Worm (Caenorhabditis elegans) whole organism, late embryonic: ENCODE measurements around the gene clec-198.

Source experiments
- C08G9.2 ChIP-seq: sonication (generic microtip); optimal IDR thresholded peaks from 2 replicates; lab custom pipeline; 2016; ENCODE audit warnings: mild to moderate bottlenecking, missing genetic modification characterization, moderate library complexity, missing compliant biosample characterization
- K02D7.2 ChIP-seq: sonication (generic microtip); optimal IDR thresholded peaks from 2 replicates; lab custom pipeline; 2017; ENCODE audit warnings: mild to moderate bottlenecking, missing genetic modification characterization, missing compliant biosample characterization
- K09A11.1 ChIP-seq: sonication (generic microtip); optimal IDR thresholded peaks from 2 replicates; lab custom pipeline; 2017; ENCODE audit warnings: antibody characterized with exemption, mild to moderate bottlenecking, missing genetic modification characterization, missing compliant biosample characterization; ENCODE audit not compliant: insufficient read depth
- T23F11.4 ChIP-seq: fragments of 200-800 bp; sonication (Bioruptor generic); optimal IDR thresholded peaks from 2 replicates; lab custom pipeline; 2018; ENCODE audit warnings: mild to moderate bottlenecking, missing genetic modification characterization, missing compliant biosample characterization
- ahr-1 ChIP-seq: sonication (generic microtip); optimal IDR thresholded peaks from 2 replicates; lab custom pipeline; 2016; ENCODE audit warnings: missing genetic modification characterization, missing compliant biosample characterization
- ceh-18 ChIP-seq: sonication (generic microtip); optimal IDR thresholded peaks from 2 replicates; lab custom pipeline; 2016; ENCODE audit warnings: missing genetic modification characterization, missing compliant biosample characterization
- ceh-19 ChIP-seq: fragments of 200-800 bp; sonication (Bioruptor generic); optimal IDR thresholded peaks from 2 replicates; lab custom pipeline; 2018; ENCODE audit warnings: mild to moderate bottlenecking, missing genetic modification characterization, missing compliant biosample characterization
- ceh-24 ChIP-seq: sonication (generic microtip); optimal IDR thresholded peaks from 2 replicates; lab custom pipeline; 2016; ENCODE audit warnings: mild to moderate bottlenecking, missing genetic modification characterization, missing compliant biosample characterization
- ceh-31 ChIP-seq: sonication (generic microtip); optimal IDR thresholded peaks from 2 replicates; lab custom pipeline; 2016; ENCODE audit warnings: missing genetic modification characterization, missing compliant biosample characterization
- ceh-48 ChIP-seq: sonication (generic microtip); optimal IDR thresholded peaks from 2 replicates; lab custom pipeline; 2016; ENCODE audit warnings: missing genetic modification characterization, inconsistent platforms, missing compliant biosample characterization
- ceh-6 ChIP-seq: fragments of 200-800 bp; sonication (Bioruptor generic); optimal IDR thresholded peaks from 2 replicates; lab custom pipeline; 2018; ENCODE audit warnings: mild to moderate bottlenecking, missing genetic modification characterization, missing compliant biosample characterization
- ceh-9 ChIP-seq: sonication (generic microtip); optimal IDR thresholded peaks from 2 replicates; lab custom pipeline; 2016; ENCODE audit warnings: mild to moderate bottlenecking, missing genetic modification characterization, inconsistent platforms, missing compliant biosample characterization
- dve-1 ChIP-seq: sonication (generic microtip); optimal IDR thresholded peaks from 2 replicates; lab custom pipeline; 2017; ENCODE audit warnings: antibody characterized with exemption, mild to moderate bottlenecking, missing genetic modification characterization, missing compliant biosample characterization
- elt-2 ChIP-seq: sonication (generic microtip); optimal IDR thresholded peaks from 2 replicates; lab custom pipeline; 2016; ENCODE audit warnings: missing genetic modification reagents, missing genetic modification characterization, missing compliant biosample characterization
- elt-4 ChIP-seq: sonication (generic microtip); optimal IDR thresholded peaks from 2 replicates; lab custom pipeline; 2016; ENCODE audit warnings: missing genetic modification characterization, missing compliant biosample characterization
- ets-4 ChIP-seq: sonication (generic microtip); optimal IDR thresholded peaks from 2 replicates; lab custom pipeline; 2016; ENCODE audit warnings: missing genetic modification characterization, missing compliant biosample characterization
- eyg-1 ChIP-seq: sonication (generic microtip); optimal IDR thresholded peaks from 2 replicates; lab custom pipeline; 2016; ENCODE audit warnings: missing genotype, missing genetic modification characterization, missing compliant biosample characterization
- fkh-10 ChIP-seq: fragments of 150-350 bp; optimal IDR thresholded peaks from 2 replicates; lab custom pipeline; 2014; ENCODE audit warnings: missing biosample characterization, missing genetic modification reagents, missing genetic modification characterization
- fkh-6 ChIP-seq: sonication (generic microtip); optimal IDR thresholded peaks from 2 replicates; lab custom pipeline; 2016; ENCODE audit warnings: missing genetic modification characterization, missing compliant biosample characterization
- hlh-13 ChIP-seq: fragments of 200-800 bp; sonication (Bioruptor generic); optimal IDR thresholded peaks from 2 replicates; lab custom pipeline; 2018; ENCODE audit warnings: mild to moderate bottlenecking, missing genetic modification characterization, missing compliant biosample characterization
- hlh-15 ChIP-seq: sonication (generic microtip); optimal IDR thresholded peaks from 2 replicates; lab custom pipeline; 2016; ENCODE audit warnings: missing genetic modification characterization, missing compliant biosample characterization
- mec-3 ChIP-seq: sonication (generic microtip); optimal IDR thresholded peaks from 2 replicates; lab custom pipeline; 2016; ENCODE audit warnings: borderline replicate concordance, missing genetic modification characterization, missing compliant biosample characterization
- nfya-1 ChIP-seq: sonication (generic microtip); optimal IDR thresholded peaks from 2 replicates; lab custom pipeline; 2017; ENCODE audit warnings: missing genetic modification characterization, mild to moderate bottlenecking, missing compliant biosample characterization, antibody characterized with exemption, moderate library complexity
- nhr-11 ChIP-seq: fragments of 150-350 bp; optimal IDR thresholded peaks from 2 replicates; lab custom pipeline; 2014; ENCODE audit warnings: missing biosample characterization, missing genetic modification characterization
- nhr-232 ChIP-seq: sonication (generic microtip); optimal IDR thresholded peaks from 2 replicates; lab custom pipeline; 2016; ENCODE audit warnings: missing genetic modification characterization, missing compliant biosample characterization
- odd-2 ChIP-seq: sonication (generic microtip); optimal IDR thresholded peaks from 2 replicates; lab custom pipeline; 2017; ENCODE audit warnings: antibody characterized with exemption, mild to moderate bottlenecking, missing genetic modification characterization, missing compliant biosample characterization
- pag-3 ChIP-seq: sonication (generic microtip); optimal IDR thresholded peaks from 2 replicates; lab custom pipeline; 2016; ENCODE audit warnings: missing compliant biosample characterization, missing genetic modification characterization, borderline replicate concordance
- pax-1 ChIP-seq: fragments of 150-350 bp; optimal IDR thresholded peaks from 2 replicates; lab custom pipeline; 2014; ENCODE audit warnings: missing biosample characterization, missing genetic modification characterization
- pha-2 ChIP-seq: sonication (generic microtip); optimal IDR thresholded peaks from 2 replicates; lab custom pipeline; 2017; ENCODE audit warnings: mild to moderate bottlenecking, missing genetic modification characterization, missing compliant biosample characterization
- ref-2 ChIP-seq: sonication (generic microtip); optimal IDR thresholded peaks from 2 replicates; lab custom pipeline; 2016; ENCODE audit warnings: missing genetic modification characterization, missing compliant biosample characterization
- sdc-2 ChIP-seq: sonication (generic microtip); optimal IDR thresholded peaks from 2 replicates; lab custom pipeline; 2016; ENCODE audit warnings: missing genotype, missing genetic modification characterization, missing compliant biosample characterization
- sox-2 ChIP-seq: fragments of 200-800 bp; sonication (Bioruptor generic); IDR thresholded peaks from 2 replicates; pipeline ENCODE4 v1.3.6; 2022; ENCODE audit warnings: missing genetic modification reagents, missing genetic modification characterization, missing compliant biosample characterization
- sox-4 ChIP-seq: sonication (generic microtip); optimal IDR thresholded peaks from 2 replicates; lab custom pipeline; 2017; ENCODE audit warnings: mild to moderate bottlenecking, missing genetic modification characterization, inconsistent platforms, missing compliant biosample characterization
- tbx-2 ChIP-seq: sonication (generic microtip); optimal IDR thresholded peaks from 2 replicates; lab custom pipeline; 2016; ENCODE audit warnings: missing genetic modification characterization, missing compliant biosample characterization
- tbx-7 ChIP-seq: sonication (generic microtip); optimal IDR thresholded peaks from 2 replicates; lab custom pipeline; 2016; ENCODE audit warnings: missing genotype, missing genetic modification characterization, missing compliant biosample characterization
- ttx-3 ChIP-seq: sonication (generic microtip); optimal IDR thresholded peaks from 2 replicates; lab custom pipeline; 2016; ENCODE audit warnings: missing genetic modification reagents, missing genetic modification characterization, missing compliant biosample characterization
- unc-3 ChIP-seq, 2 experiments: fragments of 200-800 bp in 1 of 2; sonication (Bioruptor generic) in 1 of 2; sonication (generic microtip) in 1 of 2; conservative IDR thresholded peaks in 1 of 2; optimal IDR thresholded peaks in 1 of 2; 2 replicates each; pipeline versions ENCODE4 v1.3.6 to Lab custom; 2016 to 2022; ENCODE audit warnings: missing compliant biosample characterization in 2 of 2, missing genetic modification characterization in 2 of 2, missing genetic modification reagents in 1 of 2
- unc-86 ChIP-seq: sonication (generic microtip); optimal IDR thresholded peaks from 2 replicates; lab custom pipeline; 2016; ENCODE audit warnings: missing genetic modification characterization, missing compliant biosample characterization
- zip-5 ChIP-seq: sonication (generic microtip); optimal IDR thresholded peaks from 2 replicates; lab custom pipeline; 2016; ENCODE audit warnings: missing genetic modification characterization, missing compliant biosample characterization

clec-198 gene

DNA sequence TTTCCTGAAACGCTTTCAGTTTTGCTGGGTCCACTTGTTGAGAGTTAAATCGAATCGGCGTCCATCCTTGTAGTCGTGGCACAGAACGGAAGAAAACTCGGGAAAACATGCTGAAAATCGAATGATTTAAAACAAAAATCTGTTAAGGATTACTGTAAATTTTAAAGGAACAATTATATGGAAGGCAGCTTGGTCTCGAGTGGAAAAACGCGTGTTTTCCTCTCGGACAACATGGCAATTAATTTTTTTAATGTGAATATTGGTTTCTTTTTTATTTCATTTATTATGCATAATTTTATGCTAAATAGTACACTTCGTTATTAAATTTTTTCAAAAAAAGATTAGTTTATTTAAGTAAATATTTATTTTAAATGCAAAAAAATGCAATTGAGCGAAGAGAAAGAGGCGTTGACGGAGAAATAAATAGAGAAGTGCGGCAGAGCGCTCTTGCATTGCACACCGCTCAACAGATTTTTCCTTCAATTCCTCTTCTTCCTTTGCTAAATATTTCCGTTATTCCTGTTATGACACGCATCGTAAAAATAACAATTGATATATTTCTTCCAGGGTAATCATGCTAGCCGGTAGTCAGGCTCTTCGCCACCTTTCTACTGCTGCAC lies 33.2 kb downstream of the clec-198 start, which contains the start of the genes C30H6.9 and dlat-2:
Gene C30H6.9 (minus strand): TSS at position 110 of the 620 bp plus-strand sequence.
Gene dlat-2 (plus strand): TSS at position 566 of the 620 bp plus-strand sequence.
- TF ChIP-seq nhr-11 (tag; lab: Kevin White, UChicago): no peak
- TF ChIP-seq ceh-31 (tag; lab: Kevin White, UChicago): peak; percentile 31
- no peak for TF ChIP-seq ceh-19 (GFP tag; lab: Kevin White, UChicago)
- no peak for TF ChIP-seq zip-5 (tag; lab: Kevin White, UChicago)
- TF ChIP-seq ceh-6 (GFP tag; lab: Kevin White, UChicago): no peak

DNA sequence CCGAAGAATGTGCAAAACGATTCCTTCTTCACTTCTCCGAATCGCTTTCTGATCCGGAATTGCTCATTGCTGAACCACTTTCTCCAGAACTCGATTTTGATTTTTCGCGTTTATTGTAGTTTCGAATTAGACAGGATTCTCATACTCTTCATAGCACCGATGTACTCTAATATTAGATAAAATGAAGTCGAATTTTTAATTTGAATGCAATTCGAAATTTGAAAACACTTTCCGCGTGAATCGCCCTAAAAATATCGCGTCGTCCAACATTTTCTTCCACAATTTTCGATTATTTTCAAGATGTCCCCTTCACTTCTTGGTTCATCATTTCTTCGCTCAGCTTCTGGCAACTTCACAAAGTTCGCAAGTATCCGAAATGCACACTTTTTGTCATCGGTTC lies 35.1 kb downstream of the clec-198 start, which contains the start of gene C30H6.8:
Gene C30H6.8 (plus strand): TSS at position 301 of the 400 bp plus-strand sequence.
- no peak for TF ChIP-seq tbx-2 (tag; lab: Kevin White, UChicago)
- no peak for TF ChIP-seq odd-2 (tag; lab: Kevin White, UChicago)

DNA sequence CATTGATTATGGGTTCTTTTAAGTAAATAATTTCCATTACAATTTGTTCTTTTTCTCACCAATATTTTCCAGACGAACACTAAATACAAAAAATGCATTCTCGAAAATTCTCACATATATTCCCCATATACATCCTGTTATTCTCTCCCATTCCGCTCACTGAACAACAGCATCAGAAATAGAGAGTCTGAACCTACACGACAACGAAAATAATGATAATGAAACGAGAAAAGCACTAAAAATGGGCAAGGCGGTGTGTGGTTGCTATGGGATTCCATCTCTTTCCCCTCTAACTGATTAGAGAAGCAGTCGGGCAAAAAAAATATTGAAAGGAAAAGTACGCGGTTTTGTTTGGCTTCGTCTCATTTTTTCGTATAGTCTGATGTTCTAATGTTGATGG lies 36.1 kb downstream of the clec-198 start, which contains the start of gene C30H6.12:
Gene C30H6.12 (plus strand): TSS at position 301 of the 400 bp plus-strand sequence.
- TF ChIP-seq sox-2 (no peak), ref-2 (tag; lab: Kevin White, UChicago) (no peak)

DNA sequence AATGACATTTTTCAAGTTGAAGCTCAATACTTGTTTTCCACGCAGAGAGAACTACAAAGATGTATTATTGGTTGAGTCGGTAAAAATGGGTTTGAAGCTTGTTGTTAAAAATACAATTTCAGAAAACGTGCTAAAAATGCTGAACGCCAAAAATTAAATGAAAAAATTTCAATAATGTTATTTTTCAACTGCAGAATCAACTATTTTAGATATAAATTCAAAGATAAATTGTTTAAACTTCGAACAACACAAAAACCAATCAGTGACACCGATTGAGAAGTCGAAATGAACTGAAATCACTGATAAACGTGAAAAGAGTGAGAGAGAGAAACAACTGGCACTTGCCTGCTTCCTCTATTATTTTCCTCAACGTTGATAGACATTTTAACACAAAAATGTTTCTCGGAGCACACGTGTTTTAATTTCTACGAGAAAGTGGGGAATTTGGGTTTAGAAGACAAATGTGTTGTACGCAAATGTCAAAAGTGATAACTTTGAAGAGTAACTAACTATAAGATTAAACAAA lies 40.5 kb downstream of the clec-198 start, which contains the start of gene T02D1.8:
Gene T02D1.8 (minus strand): TSS at position 51 of the 526 bp plus-strand sequence.
- TF ChIP-seq fkh-6 (tag; lab: Kevin White, UChicago): no peak
- TF ChIP-seq ttx-3 (tag; lab: Kevin White, UChicago): no peak
- TF ChIP-seq hlh-15 (tag; lab: Kevin White, UChicago): no peak
- no peak for TF ChIP-seq K02D7.2
- TF ChIP-seq eyg-1 (tag; lab: Kevin White, UChicago): no peak
- no peak for TF ChIP-seq elt-2 (tag; lab: Kevin White, UChicago)
- TF ChIP-seq hlh-13 (GFP tag; lab: Kevin White, UChicago): no peak
- TF ChIP-seq unc-86 (tag; lab: Kevin White, UChicago): no peak
- no peak for TF ChIP-seq pha-2 (tag; lab: Kevin White, UChicago)
- TF ChIP-seq K09A11.1 (tag; lab: Kevin White, UChicago): no peak
- no peak for TF ChIP-seq dve-1 (tag; lab: Kevin White, UChicago)
- no peak for TF ChIP-seq ceh-24
- TF ChIP-seq ahr-1 (tag; lab: Kevin White, UChicago): no peak
- TF ChIP-seq ets-4 (tag; lab: Kevin White, UChicago): no peak
- no peak for TF ChIP-seq tbx-7 (tag; lab: Kevin White, UChicago)
- no peak for TF ChIP-seq ceh-18 (tag; lab: Kevin White, UChicago)

DNA sequence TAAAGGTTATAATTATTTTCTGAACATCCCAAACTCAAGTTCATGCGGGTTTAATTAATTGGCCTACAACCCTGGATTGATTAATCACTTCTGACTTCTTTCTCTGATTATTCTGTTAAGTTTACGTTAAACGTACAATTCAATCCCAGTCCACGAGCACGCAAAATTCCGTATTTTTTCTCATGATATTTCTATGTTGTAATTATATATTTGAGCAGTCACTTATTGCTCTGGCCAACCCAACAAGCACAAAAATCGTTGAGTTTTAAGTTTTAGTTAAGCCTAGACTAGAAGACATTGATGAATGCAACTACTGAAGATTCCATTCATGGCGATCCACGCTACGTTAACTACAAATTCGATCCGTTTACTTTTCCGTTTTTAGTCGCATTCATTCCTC lies 48.9 kb downstream of the clec-198 start, which contains the start of gene sru-15:
Gene sru-15 (plus strand): TSS at position 301 of the 400 bp plus-strand sequence.
- TF ChIP-seq elt-4 (tag; lab: Kevin White, UChicago) (no peak), pax-1 (tag; lab: Kevin White, UChicago) (no peak), ceh-48 (no peak), ref-2 (tag; lab: Kevin White, UChicago) (no peak), ceh-31 (tag; lab: Kevin White, UChicago) (no peak), sox-4 (no peak)

DNA sequence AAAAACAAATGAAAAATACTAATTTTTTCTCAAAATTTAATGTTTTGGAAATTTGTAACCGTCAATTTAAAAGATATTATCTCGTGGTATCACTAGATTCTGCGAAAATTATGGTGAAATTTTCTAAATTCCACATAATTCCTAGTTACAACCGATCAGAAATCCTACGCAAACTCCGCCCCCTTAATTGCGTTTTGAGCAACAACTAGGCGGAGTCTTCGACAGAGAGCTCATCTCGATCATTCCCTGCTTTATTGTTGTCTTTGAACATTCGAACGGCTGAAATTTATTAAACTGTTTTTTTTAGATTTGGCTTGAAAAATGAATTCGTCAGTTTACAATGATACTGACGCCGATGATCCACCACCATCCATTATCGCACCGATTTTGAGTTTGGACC lies 52.5 kb downstream of the clec-198 start, which contains the start of gene T02D1.4:
Gene T02D1.4 (plus strand): TSS at position 301 of the 400 bp plus-strand sequence.
- TF ChIP-seq ceh-9 (tag; lab: Kevin White, UChicago): no peak
- no peak for TF ChIP-seq mec-3 (tag; lab: Kevin White, UChicago)
- no peak for TF ChIP-seq C08G9.2
- TF ChIP-seq ceh-31 (tag; lab: Kevin White, UChicago): no peak
- no peak for TF ChIP-seq unc-3 (GFP tag; conservative IDR thresholded peaks at IDR 0.05; lab: Robert Waterston, UW)
- TF ChIP-seq unc-3 (tag; optimal IDR thresholded peaks at IDR 0.05; lab: Kevin White, UChicago): no peak
- no peak for TF ChIP-seq sdc-2
- TF ChIP-seq nhr-232 (tag; lab: Kevin White, UChicago): no peak
- no peak for TF ChIP-seq sox-2
- TF ChIP-seq eyg-1 (tag; lab: Kevin White, UChicago): no peak
- TF ChIP-seq fkh-10 (GFP tag; lab: Kevin White, UChicago): no peak
- no peak for TF ChIP-seq unc-86 (tag; lab: Kevin White, UChicago)
- TF ChIP-seq pha-2 (tag; lab: Kevin White, UChicago): no peak
- no peak for TF ChIP-seq pag-3 (tag; lab: Kevin White, UChicago)
- no peak for TF ChIP-seq T23F11.4 (GFP tag; lab: Kevin White, UChicago)
- TF ChIP-seq tbx-7 (tag; lab: Kevin White, UChicago): no peak
- no peak for TF ChIP-seq ceh-18 (tag; lab: Kevin White, UChicago)
- TF ChIP-seq nfya-1: no peak
- TF ChIP-seq odd-2 (tag; lab: Kevin White, UChicago): no peak
